Worm (Caenorhabditis elegans) whole organism, L3 larva: ENCODE data around the gene ift-81.

Experiments used
- aly-2 ChIP-seq: fragments of 150-350 bp; optimal IDR thresholded peaks from 2 replicates; lab custom pipeline; 2014; ENCODE audit warnings: missing biosample characterization, missing genetic modification characterization
- elt-2 ChIP-seq: sonication (generic microtip); optimal IDR thresholded peaks from 2 replicates; lab custom pipeline; 2016; ENCODE audit warnings: missing genetic modification reagents, mild to moderate bottlenecking, missing genetic modification characterization, missing compliant biosample characterization
- eor-1 ChIP-seq, 2 experiments: fragments of 150-350 bp; optimal IDR thresholded peaks; 2 replicates each; lab custom pipeline; 2014 to 2018; ENCODE audit warnings: missing biosample characterization in 2 of 2, missing genetic modification characterization in 2 of 2
- fos-1 ChIP-seq: fragments of 150-350 bp; optimal IDR thresholded peaks from 2 replicates; lab custom pipeline; 2014; ENCODE audit warnings: missing biosample characterization, missing genetic modification characterization
- jun-1 ChIP-seq: fragments of 150-350 bp; optimal IDR thresholded peaks from 2 replicates; lab custom pipeline; 2014; ENCODE audit warnings: missing biosample characterization, missing genetic modification reagents, missing genetic modification characterization
- mdl-1 ChIP-seq: fragments of 150-350 bp; optimal IDR thresholded peaks from 2 replicates; lab custom pipeline; 2014; ENCODE audit warnings: missing biosample characterization, missing genetic modification characterization
- nhr-23 ChIP-seq: fragments of 150-350 bp; optimal IDR thresholded peaks from 2 replicates; lab custom pipeline; 2014; ENCODE audit warnings: missing biosample characterization, missing genetic modification reagents, missing genetic modification characterization
- nhr-28 ChIP-seq: fragments of 150-350 bp; optimal IDR thresholded peaks from 2 replicates; lab custom pipeline; 2014; ENCODE audit warnings: missing biosample characterization, missing genetic modification characterization
- nhr-67 ChIP-seq: fragments of 150-350 bp; optimal IDR thresholded peaks from 2 replicates; lab custom pipeline; 2014; ENCODE audit warnings: missing biosample characterization, missing genetic modification characterization

ce11 chrX:5339889-5340288 is 41.5 kb downstream of the ift-81 start, which contains the start of gene C26B9.2:
- TF ChIP-seq elt-2 (tag; lab: Kevin White, UChicago): no peak
- no peak for TF ChIP-seq eor-1 (tag; optimal IDR thresholded peaks at IDR 0.05; lab: Kevin White, UChicago)
- TF ChIP-seq fos-1 (tag; lab: Kevin White, UChicago): no peak
- no peak for TF ChIP-seq nhr-67 (tag; lab: Kevin White, UChicago)
- no peak for TF ChIP-seq nhr-28 (tag; lab: Kevin White, UChicago)
- TF ChIP-seq aly-2 (tag; lab: Kevin White, UChicago): no peak
- TF ChIP-seq nhr-23 (tag; lab: Kevin White, UChicago): no peak
- no peak for TF ChIP-seq jun-1
- TF ChIP-seq mdl-1: no peak
